Fruit fly (Drosophila melanogaster) whole organism, pupa: ENCODE results near the gene 5PtaseI.

Source experiments
- CG12605 ChIP-seq: fragments of 200-800 bp; sonication (Bioruptor generic); IDR thresholded peaks from 2 replicates; pipeline ENCODE4 v1.3.6; 2022; ENCODE audit warnings: missing biosample characterization, missing genetic modification characterization
- CG14655 ChIP-seq: fragments of 200-800 bp; sonication (Bioruptor generic); optimal IDR thresholded peaks from 3 replicates; lab custom pipeline; 2017; ENCODE audit warnings: mild to moderate bottlenecking, missing biosample characterization, missing genetic modification reagents, missing genetic modification characterization
- EcR ChIP-seq: fragments of 200-800 bp; sonication (Bioruptor generic); optimal IDR thresholded peaks from 3 replicates; lab custom pipeline; 2019; ENCODE audit warnings: missing biosample characterization, missing genetic modification characterization, mild to moderate bottlenecking, moderate library complexity, missing genetic modification reagents
- fd96Ca ChIP-seq: fragments of 200-800 bp; sonication (Bioruptor generic); IDR thresholded peaks from 3 replicates; pipeline ENCODE4 v1.3.6; 2022; ENCODE audit warnings: missing biosample characterization, missing genetic modification characterization

DNA sequence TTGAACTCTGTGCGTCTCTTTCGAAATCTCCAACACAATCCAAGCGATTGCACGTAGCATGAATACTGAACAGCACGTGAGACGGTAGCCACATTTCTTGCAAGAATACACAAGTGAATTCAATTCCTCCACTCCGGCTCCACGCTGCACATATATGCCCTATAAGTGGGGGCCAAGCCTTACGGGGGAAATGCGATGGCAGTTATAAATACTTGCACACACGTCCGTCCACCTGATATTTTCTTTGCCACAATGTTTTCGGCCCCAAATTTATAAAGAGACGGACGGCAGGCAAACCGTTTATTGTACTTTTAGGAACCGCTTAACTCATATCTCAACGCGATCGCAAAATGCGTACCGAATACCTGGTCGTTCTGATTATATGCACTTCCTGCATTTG is 1.1 kb upstream of the 5PtaseI start, which contains the start of gene CG11786:
- TF ChIP-seq CG14655 (GFP tag; lab: Kevin White, UChicago) = no peak
- no peak for TF ChIP-seq EcR (GFP tag; lab: Kevin White, UChicago)
- no peak for TF ChIP-seq CG12605 (GFP tag; lab: Robert Waterston, UW)
- TF ChIP-seq fd96Ca (GFP tag; lab: Robert Waterston, UW) = no peak
